Worm (Caenorhabditis elegans) whole organism, L1 larva: ENCODE measurements around the gene ZC443.3.
A peak's percentile ranks its signal among the peaks of the same experiment; 100 is the strongest.

Experiments
- C16A3.4 ChIP-seq: fragments of 150-350 bp; optimal IDR thresholded peaks from 2 replicates; lab custom pipeline; 2014; ENCODE audit warnings: missing biosample characterization, missing genetic modification characterization
- egl-13 ChIP-seq: sonication (generic microtip); optimal IDR thresholded peaks from 2 replicates; lab custom pipeline; 2016; ENCODE audit warnings: missing genotype, missing genetic modification reagents, missing genetic modification characterization, missing compliant biosample characterization
- lsy-2 ChIP-seq, 2 experiments: fragments of 150-350 bp; optimal IDR thresholded peaks; 2 replicates each; lab custom pipeline; 2014; ENCODE audit warnings: missing biosample characterization in 2 of 2, missing genetic modification characterization in 2 of 2
- mab-9 ChIP-seq: fragments of 200-800 bp; sonication (Bioruptor generic); IDR thresholded peaks from 2 replicates; pipeline ENCODE4 v1.3.6; 2022; ENCODE audit warnings: missing genetic modification reagents, missing genetic modification characterization, missing compliant biosample characterization
- nhr-77 ChIP-seq: fragments of 150-350 bp; optimal IDR thresholded peaks from 2 replicates; lab custom pipeline; 2014; ENCODE audit warnings: missing biosample characterization, missing genetic modification characterization

The ZC443.3 gene

DNA sequence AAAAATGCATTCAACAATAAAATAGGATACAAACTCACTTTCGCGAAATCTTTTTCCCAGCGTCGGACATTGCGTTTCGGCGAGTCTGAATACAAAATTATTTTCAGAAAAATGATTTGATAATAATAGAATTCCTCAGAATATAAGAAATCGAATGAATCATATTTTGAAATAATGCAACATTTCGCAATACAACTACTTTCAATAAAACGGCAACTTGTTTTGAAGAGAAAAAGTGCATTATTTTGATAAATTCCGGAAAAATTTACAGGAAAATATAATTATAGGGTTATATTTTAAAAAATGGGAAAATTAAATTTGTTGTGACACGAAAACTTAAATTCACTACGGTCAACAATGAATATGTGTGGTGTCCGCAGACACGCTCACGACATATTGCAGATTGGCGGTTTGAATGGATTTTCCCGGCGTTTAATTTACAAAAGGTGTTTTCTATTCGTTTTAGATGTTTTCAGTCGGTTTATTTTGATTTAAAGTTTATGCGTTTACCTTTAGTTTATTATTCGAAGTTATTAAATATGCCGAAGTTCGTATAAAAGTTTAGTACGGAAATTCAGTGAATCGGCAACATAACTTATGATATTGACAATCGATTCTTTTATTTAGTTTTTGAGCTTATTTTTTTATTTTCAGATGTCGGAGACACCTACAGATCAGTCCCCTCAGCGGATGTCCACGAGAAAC, 50.5 kb downstream of the ZC443.3 start, which contains the start of the genes abcf-1 and scc-3 (continued):
- no peak for TF ChIP-seq nhr-77
- TF ChIP-seq lsy-2 (tag; optimal IDR thresholded peaks at IDR 0.05; lab: Kevin White, UChicago) = peak; percentile 86 to 98
- TF ChIP-seq egl-13 (tag; lab: Kevin White, UChicago) = no peak
- peak; percentile 5 for TF ChIP-seq C16A3.4
- no peak for TF ChIP-seq mab-9 (GFP tag; lab: Robert Waterston, UW)
